Fruit fly (Drosophila melanogaster) Kc167 (cell line): ENCODE results near the gene Cdc50.

ENCODE experiments used
- Myc ChIP-seq: fragments of >200 bp; optimal IDR thresholded peaks from 2 replicates; lab custom pipeline; 2017; ENCODE audit warnings: missing external identifiers
- Sin3A ChIP-seq: fragments of >200 bp; optimal IDR thresholded peaks from 2 replicates; lab custom pipeline; 2018; ENCODE audit warnings: missing external identifiers
- insv ChIP-seq: fragments of >200 bp; optimal IDR thresholded peaks from 3 replicates; lab custom pipeline; 2018; ENCODE audit warnings: missing external identifiers

DNA sequence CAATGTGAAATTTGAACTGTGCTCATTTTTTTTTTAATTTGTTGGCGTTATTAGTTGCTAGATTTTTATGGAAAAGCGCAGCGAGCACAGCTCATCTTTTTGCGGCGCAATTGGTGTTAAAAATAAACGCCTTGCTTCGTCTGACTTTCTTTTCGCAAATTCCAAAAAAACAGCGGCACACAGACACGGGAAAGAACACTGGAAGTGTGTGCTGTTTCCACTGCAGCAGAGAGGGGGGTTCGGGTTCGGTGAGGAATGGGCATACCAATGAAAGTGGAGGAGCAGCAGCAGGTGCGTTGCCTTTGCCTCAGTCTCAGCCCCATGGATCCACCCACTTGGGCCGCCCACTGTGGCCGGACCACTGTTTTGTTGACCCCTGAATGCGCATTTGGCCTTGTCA lies 1.3 kb upstream of the Cdc50 start:
- TF ChIP-seq Myc (lab: Kevin White, UChicago) (no peak), insv (lab: Kevin White, UChicago) (no peak), Sin3A (lab: Kevin White, UChicago) (no peak)
